Worm (Caenorhabditis elegans) whole organism, L2 larva: ENCODE measurements around the gene sec-3.
A peak's percentile ranks its signal among the peaks of the same experiment; 100 is the strongest.

ENCODE experiments used
- C34F6.9 ChIP-seq: fragments of 150-350 bp; optimal IDR thresholded peaks from 2 replicates; lab custom pipeline; 2014; ENCODE audit warnings: missing biosample characterization, missing genetic modification characterization
- F13H6.1 ChIP-seq: sonication (generic microtip); optimal IDR thresholded peaks from 2 replicates; lab custom pipeline; 2016; ENCODE audit warnings: missing genetic modification characterization, missing compliant biosample characterization
- R02D3.7 ChIP-seq: fragments of 150-350 bp; optimal IDR thresholded peaks from 2 replicates; lab custom pipeline; 2014; ENCODE audit warnings: missing biosample characterization, missing genetic modification characterization
- Y55F3AM.14 ChIP-seq: fragments of 200-800 bp; sonication (Bioruptor generic); optimal IDR thresholded peaks from 2 replicates; lab custom pipeline; 2018; ENCODE audit warnings: mild to moderate bottlenecking, missing genetic modification characterization, missing compliant biosample characterization
- ZK546.5 ChIP-seq: sonication (generic microtip); optimal IDR thresholded peaks from 2 replicates; lab custom pipeline; 2017; ENCODE audit warnings: missing biosample characterization, missing genetic modification characterization
- alr-1 ChIP-seq: fragments of 150-350 bp; optimal IDR thresholded peaks from 2 replicates; lab custom pipeline; 2014; ENCODE audit warnings: missing biosample characterization, missing genetic modification characterization
- aly-2 ChIP-seq: fragments of 150-350 bp; optimal IDR thresholded peaks from 2 replicates; lab custom pipeline; 2014; ENCODE audit warnings: missing biosample characterization, missing genetic modification characterization
- ama-1 ChIP-seq: fragments of 150-350 bp; optimal IDR thresholded peaks from 2 replicates; lab custom pipeline; 2018; ENCODE audit warnings: inconsistent platforms
- ceh-16 ChIP-seq: fragments of 150-350 bp; optimal IDR thresholded peaks from 2 replicates; lab custom pipeline; 2014; ENCODE audit warnings: missing biosample characterization, missing genetic modification characterization
- ceh-82 ChIP-seq: fragments of 150-350 bp; optimal IDR thresholded peaks from 2 replicates; lab custom pipeline; 2014; ENCODE audit warnings: missing biosample characterization, missing genetic modification characterization
- crh-2 ChIP-seq: sonication (generic microtip); optimal IDR thresholded peaks from 2 replicates; lab custom pipeline; 2017; ENCODE audit warnings: missing biosample characterization, missing genetic modification characterization
- dmd-4 ChIP-seq: sonication (generic microtip); optimal IDR thresholded peaks from 2 replicates; lab custom pipeline; 2017; ENCODE audit warnings: missing biosample characterization, missing genetic modification characterization
- egl-27 ChIP-seq: sonication (generic microtip); optimal IDR thresholded peaks from 3 replicates; lab custom pipeline; 2017; ENCODE audit warnings: missing biosample characterization, missing genetic modification reagents, missing genetic modification characterization
- elt-3 ChIP-seq: sonication (generic microtip); optimal IDR thresholded peaks from 2 replicates; lab custom pipeline; 2017; ENCODE audit warnings: missing biosample characterization, missing genetic modification characterization
- fos-1 ChIP-seq: fragments of 150-350 bp; optimal IDR thresholded peaks from 2 replicates; lab custom pipeline; 2014; ENCODE audit warnings: missing biosample characterization, missing genetic modification characterization
- gmeb-1 ChIP-seq: fragments of 150-350 bp; optimal IDR thresholded peaks from 2 replicates; lab custom pipeline; 2014; ENCODE audit warnings: missing biosample characterization, missing genetic modification characterization
- lin-11 ChIP-seq: fragments of 150-350 bp; sonication (generic microtip); optimal IDR thresholded peaks from 2 replicates; lab custom pipeline; 2014; ENCODE audit warnings: missing biosample characterization, missing genetic modification characterization, inconsistent platforms, mixed read lengths
- lin-13 ChIP-seq: fragments of 150-350 bp; optimal IDR thresholded peaks from 2 replicates; lab custom pipeline; 2014; ENCODE audit warnings: missing biosample characterization, missing genetic modification reagents, missing genetic modification characterization
- lsy-2 ChIP-seq, 2 experiments: fragments of 150-350 bp in 1 of 2; sonication (generic microtip) in 1 of 2; optimal IDR thresholded peaks; 2 replicates each; lab custom pipeline; 2014 to 2017; ENCODE audit warnings: missing biosample characterization in 2 of 2, missing genetic modification characterization in 2 of 2
- mbf-1 ChIP-seq: sonication (generic microtip); optimal IDR thresholded peaks from 2 replicates; lab custom pipeline; 2017; ENCODE audit warnings: missing biosample characterization, missing genetic modification characterization
- nhr-10 ChIP-seq: sonication (generic microtip); optimal IDR thresholded peaks from 2 replicates; lab custom pipeline; 2017; ENCODE audit warnings: missing biosample characterization, missing genetic modification characterization
- nhr-129 ChIP-seq: fragments of 150-350 bp; optimal IDR thresholded peaks from 2 replicates; lab custom pipeline; 2014; ENCODE audit warnings: missing biosample characterization, missing genetic modification characterization
- nhr-23 ChIP-seq: fragments of 150-350 bp; optimal IDR thresholded peaks from 2 replicates; lab custom pipeline; 2014; ENCODE audit warnings: missing biosample characterization, missing genetic modification reagents, missing genetic modification characterization
- nhr-237 ChIP-seq: fragments of 150-350 bp; optimal IDR thresholded peaks from 2 replicates; lab custom pipeline; 2014; ENCODE audit warnings: missing biosample characterization, missing genetic modification characterization
- nhr-25 ChIP-seq: fragments of 150-350 bp; sonication (generic microtip); optimal IDR thresholded peaks from 3 replicates; lab custom pipeline; 2014; ENCODE audit warnings: missing biosample characterization, missing genetic modification characterization
- nhr-77 ChIP-seq: fragments of 150-350 bp; optimal IDR thresholded peaks from 2 replicates; lab custom pipeline; 2014; ENCODE audit warnings: missing biosample characterization, missing genetic modification characterization
- peb-1 ChIP-seq: fragments of 150-350 bp; optimal IDR thresholded peaks from 2 replicates; lab custom pipeline; 2014; ENCODE audit warnings: missing biosample characterization, missing genetic modification characterization
- sem-4 ChIP-seq: fragments of 150-350 bp; optimal IDR thresholded peaks from 2 replicates; lab custom pipeline; 2014; ENCODE audit warnings: missing biosample characterization, missing genetic modification reagents, missing genetic modification characterization
- skn-1 ChIP-seq: sonication (generic microtip); optimal IDR thresholded peaks from 2 replicates; lab custom pipeline; 2017; ENCODE audit warnings: missing biosample characterization, missing genetic modification characterization
- sma-3 ChIP-seq: sonication (generic microtip); optimal IDR thresholded peaks from 2 replicates; lab custom pipeline; 2016; ENCODE audit warnings: missing genetic modification reagents, missing genetic modification characterization, missing compliant biosample characterization
- sma-9 ChIP-seq, 2 experiments: fragments of 150-350 bp in 1 of 2; sonication (generic microtip) in 1 of 2; optimal IDR thresholded peaks; 2 replicates each; lab custom pipeline; 2014 to 2016; ENCODE audit warnings: missing genetic modification characterization in 2 of 2, mild to moderate bottlenecking in 1 of 2, missing biosample characterization in 1 of 2, missing compliant biosample characterization in 1 of 2, missing genetic modification reagents in 1 of 2, moderate library complexity in 1 of 2
- snpc-4 ChIP-seq: fragments of 150-350 bp; optimal IDR thresholded peaks from 2 replicates; lab custom pipeline; 2014; ENCODE audit warnings: missing biosample characterization, missing genetic modification characterization
- unc-39 ChIP-seq: fragments of 150-350 bp; optimal IDR thresholded peaks from 2 replicates; lab custom pipeline; 2014; ENCODE audit warnings: missing biosample characterization, missing genetic modification characterization
- unc-55 ChIP-seq: fragments of 150-350 bp; sonication (generic microtip); optimal IDR thresholded peaks from 3 replicates; lab custom pipeline; 2014; ENCODE audit warnings: missing biosample characterization, missing genetic modification reagents, missing genetic modification characterization
- unc-62 ChIP-seq: fragments of 150-350 bp; optimal IDR thresholded peaks from 2 replicates; lab custom pipeline; 2014; ENCODE audit warnings: missing biosample characterization, missing genetic modification reagents, missing genetic modification characterization
- zag-1 ChIP-seq: fragments of 150-350 bp; optimal IDR thresholded peaks from 2 replicates; lab custom pipeline; 2014; ENCODE audit warnings: missing biosample characterization, missing genetic modification characterization
- ztf-1 ChIP-seq: fragments of 200-800 bp; sonication (Bioruptor generic); conservative IDR thresholded peaks from 2 replicates; pipeline ENCODE4 v1.3.6; 2022; ENCODE audit warnings: missing genetic modification characterization, missing compliant biosample characterization
- ztf-11 ChIP-seq: sonication (generic microtip); optimal IDR thresholded peaks from 2 replicates; lab custom pipeline; 2017; ENCODE audit warnings: missing biosample characterization, missing genetic modification characterization
- ztf-4 ChIP-seq: fragments of 150-350 bp; optimal IDR thresholded peaks from 2 replicates; lab custom pipeline; 2014; ENCODE audit warnings: missing biosample characterization, missing genetic modification characterization

The sec-3 gene

DNA sequence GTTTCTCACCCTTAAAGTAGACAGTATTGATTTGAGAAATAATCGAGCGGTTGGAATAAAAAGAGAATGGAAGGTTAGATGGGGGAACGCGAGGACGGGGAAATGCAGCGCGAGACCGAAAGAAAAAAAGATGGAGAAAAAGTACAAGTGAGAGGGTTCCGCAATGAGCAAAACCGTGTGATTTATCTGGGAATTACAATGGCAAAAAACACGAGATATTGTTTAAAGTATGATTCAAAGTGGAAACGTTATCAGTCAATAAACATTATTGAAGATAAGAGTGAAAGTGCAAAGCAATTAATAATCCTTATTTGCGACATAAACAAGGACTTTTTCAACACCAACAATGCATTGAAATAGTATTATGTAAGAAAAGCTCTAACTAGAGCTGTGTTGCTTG is 2.5 kb upstream of the sec-3 start, which contains the start of gene ztf-13 (continued):
- TF ChIP-seq lsy-2 (tag; optimal IDR thresholded peaks at IDR 0.05; lab: Kevin White, UChicago) (peak in 1 of 2 experiments; percentile 41), snpc-4 (tag; lab: Kevin White, UChicago) (no peak), peb-1 (tag; lab: Kevin White, UChicago) (no peak), dmd-4 (tag; lab: Kevin White, UChicago) (no peak)

DNA sequence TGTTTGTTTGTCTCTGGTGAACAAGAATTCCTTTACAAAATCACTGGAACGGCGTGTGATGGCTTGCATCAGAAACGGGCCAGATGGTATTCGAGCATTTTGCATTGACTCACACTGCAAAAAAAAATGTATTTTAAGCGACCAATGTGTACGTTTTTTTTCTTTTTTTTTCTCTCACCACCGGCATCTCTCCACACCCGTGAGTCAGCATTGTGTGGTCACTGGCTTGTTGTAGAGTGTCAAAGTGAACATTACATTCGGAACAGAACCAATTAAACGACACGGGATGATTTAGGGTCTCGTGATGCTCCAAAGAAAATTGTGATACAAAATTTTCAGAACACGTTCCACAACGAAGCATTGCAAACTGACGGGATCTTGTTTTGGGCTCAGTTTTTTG is 1.9 kb upstream of the sec-3 start:
- TF ChIP-seq C34F6.9 (tag; lab: Kevin White, UChicago) = peak; percentile 22
- TF ChIP-seq fos-1 (tag; lab: Kevin White, UChicago) = peak; percentile 48
- TF ChIP-seq nhr-129 (tag; lab: Kevin White, UChicago) = peak; percentile 16
- no peak for TF ChIP-seq ceh-16 (tag; lab: Kevin White, UChicago)

ce11 chrX:3094304-3094703 is 5.3 kb downstream of the sec-3 start, which contains the start of gene wrt-2:
wrt-2 (minus strand) TSS chrX:3094349.
- TF ChIP-seq sma-9 (GFP tag; optimal IDR thresholded peaks at IDR 0.05; lab: Kevin White, UChicago) = no peak
- TF ChIP-seq sma-9 (tag; optimal IDR thresholded peaks at IDR 0.05; lab: Kevin White, UChicago) = no peak
- TF ChIP-seq crh-2 (tag; lab: Kevin White, UChicago) = no peak
- no peak for TF ChIP-seq nhr-23
- no peak for TF ChIP-seq zag-1
- no peak for TF ChIP-seq lsy-2 (tag; optimal IDR thresholded peaks at IDR 0.05; lab: Kevin White, UChicago)

DNA sequence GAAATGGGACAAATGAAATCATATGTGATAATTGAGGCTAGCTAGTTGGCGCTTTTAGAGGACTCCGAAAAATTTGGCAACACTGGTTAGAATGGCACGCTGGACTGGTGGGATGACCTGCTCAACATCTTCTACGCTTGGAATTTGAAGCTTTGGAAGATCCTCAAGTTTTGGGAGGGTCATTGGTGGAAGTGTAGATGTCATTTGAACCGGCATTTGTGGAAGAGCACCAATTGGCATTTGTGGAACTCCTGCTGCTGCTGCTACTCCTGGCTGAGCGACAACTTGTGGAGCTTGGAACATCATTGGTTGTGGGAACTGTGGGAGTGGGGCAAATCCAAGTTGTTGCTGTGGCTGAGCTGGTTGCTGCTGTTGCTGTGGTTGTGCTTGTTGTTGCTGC is 7.2 kb downstream of the sec-3 start:
- peak; percentile 33 for TF ChIP-seq nhr-129 (tag; lab: Kevin White, UChicago)
- TF ChIP-seq elt-3 (tag; lab: Kevin White, UChicago) = no peak

DNA sequence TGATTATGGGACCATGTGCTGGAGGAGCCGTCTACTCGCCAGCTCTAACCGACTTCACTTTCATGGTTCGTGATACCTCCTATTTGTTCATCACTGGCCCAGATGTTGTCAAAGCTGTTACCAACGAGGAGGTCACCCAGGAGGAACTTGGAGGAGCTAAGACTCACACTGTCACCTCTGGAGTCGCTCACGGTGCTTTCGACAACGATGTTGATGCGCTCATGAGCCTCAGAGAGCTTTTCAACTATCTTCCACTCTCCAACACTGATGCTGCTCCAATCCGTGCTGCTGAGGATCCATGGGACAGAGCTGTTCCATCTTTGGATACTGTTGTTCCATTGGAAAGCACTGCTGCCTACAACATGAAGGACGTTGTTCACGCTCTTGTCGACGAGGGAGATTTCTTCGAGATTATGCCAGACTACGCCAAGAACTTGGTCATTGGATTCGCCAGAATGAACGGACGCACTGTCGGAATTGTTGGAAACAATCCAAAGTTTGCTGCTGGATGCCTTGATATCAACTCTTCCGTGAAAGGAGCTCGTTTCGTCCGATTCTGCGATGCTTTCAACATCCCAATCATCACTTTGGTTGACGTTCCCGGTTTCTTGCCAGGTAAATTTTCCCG is 8.4 kb downstream of the sec-3 start:
- TF ChIP-seq nhr-129 (tag; lab: Kevin White, UChicago) (peak; percentile 13), crh-2 (tag; lab: Kevin White, UChicago) (no peak), ceh-82 (no peak), nhr-237 (tag; lab: Kevin White, UChicago) (no peak), nhr-77 (tag; lab: Kevin White, UChicago) (no peak), snpc-4 (tag; lab: Kevin White, UChicago) (no peak)

- TF ChIP-seq nhr-25 = peak; percentile 34
- TF ChIP-seq sma-9 (GFP tag; optimal IDR thresholded peaks at IDR 0.05; lab: Kevin White, UChicago) = peak; percentile 18
- TF ChIP-seq sma-9 (tag; optimal IDR thresholded peaks at IDR 0.05; lab: Kevin White, UChicago) = no peak
- no peak for TF ChIP-seq mbf-1 (tag; lab: Kevin White, UChicago)
- TF ChIP-seq ceh-16 (tag; lab: Kevin White, UChicago) = no peak
- TF ChIP-seq nhr-77 (tag; lab: Kevin White, UChicago) = no peak
- TF ChIP-seq ama-1 (lab: Kevin White, UChicago) = no peak
- TF ChIP-seq ceh-82 = no peak
- TF ChIP-seq nhr-23 = no peak
- TF ChIP-seq lin-13 (GFP tag; lab: Kevin White, UChicago) = no peak
- no peak for TF ChIP-seq aly-2 (tag; lab: Kevin White, UChicago)
- peak in 1 of 2 experiments; percentile 56 for TF ChIP-seq lsy-2 (tag; optimal IDR thresholded peaks at IDR 0.05; lab: Kevin White, UChicago)
- no peak for TF ChIP-seq dmd-4 (tag; lab: Kevin White, UChicago)
- TF ChIP-seq alr-1 = no peak
- TF ChIP-seq fos-1 (tag; lab: Kevin White, UChicago) = peak; percentile 86
- peak; percentile 22 for TF ChIP-seq lin-11 (tag; lab: Kevin White, UChicago)
- TF ChIP-seq Y55F3AM.14 (GFP tag; lab: Kevin White, UChicago) = no peak
- no peak for TF ChIP-seq nhr-237 (tag; lab: Kevin White, UChicago)
- TF ChIP-seq C34F6.9 (tag; lab: Kevin White, UChicago) = peak; percentile 72
- no peak for TF ChIP-seq ZK546.5 (tag; lab: Kevin White, UChicago)
- TF ChIP-seq unc-55 = no peak
- no peak for TF ChIP-seq ztf-11
- TF ChIP-seq skn-1 (tag; lab: Kevin White, UChicago) = no peak
- no peak for TF ChIP-seq egl-27
- no peak for TF ChIP-seq nhr-10 (tag; lab: Kevin White, UChicago)
- no peak for TF ChIP-seq sem-4 (tag; lab: Kevin White, UChicago)
- TF ChIP-seq gmeb-1 = peak; percentile 23
- TF ChIP-seq zag-1 = peak; percentile 10
- TF ChIP-seq sma-3 (GFP tag; lab: Kevin White, UChicago) = peak; percentile 48
- no peak for TF ChIP-seq R02D3.7 (tag; lab: Kevin White, UChicago)
- no peak for TF ChIP-seq unc-62
- TF ChIP-seq ztf-4 (tag; lab: Kevin White, UChicago) = peak; percentile 21
- TF ChIP-seq F13H6.1 = peak; percentile 59
- TF ChIP-seq peb-1 (tag; lab: Kevin White, UChicago) = no peak
- TF ChIP-seq unc-39 = no peak
- TF ChIP-seq elt-3 (tag; lab: Kevin White, UChicago) = no peak
- TF ChIP-seq ztf-1 (GFP tag; lab: Robert Waterston, UW) = no peak
These were observed 9.7 kb downstream of the sec-3 start for ce11 chrX:3089894-3090414.
